Worm (Caenorhabditis elegans): ENCODE measurements around the gene T23C6.4.

DNA sequence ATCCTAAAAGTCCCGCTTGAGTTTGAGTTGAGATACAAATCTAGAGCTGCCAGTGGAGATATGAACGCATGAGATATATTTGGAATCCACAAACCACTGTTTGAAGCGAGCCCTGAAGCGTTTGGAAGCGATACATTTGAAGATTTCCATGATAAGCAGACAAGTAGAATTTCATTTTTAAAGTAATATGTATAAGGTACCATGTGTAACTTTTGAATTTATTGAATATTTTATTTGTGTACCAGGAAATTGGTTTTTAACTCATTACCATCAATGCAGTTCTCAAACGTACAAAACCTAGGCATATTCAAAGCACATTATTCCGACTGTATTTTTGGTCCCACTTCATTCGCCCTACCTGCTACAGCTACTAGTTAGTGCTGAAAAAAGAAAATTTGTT lies 28.5 kb upstream of the T23C6.4 start, which contains the start of gene B0302.2:
- TF ChIP-seq dmd-4 (tag; optimal IDR thresholded peaks at IDR 0.05; ENCODE audit: borderline replicate concordance): no peak
- TF ChIP-seq pqm-1 (tag; optimal IDR thresholded peaks at IDR 0.05): no peak
- no peak for TF ChIP-seq ama-1 (optimal IDR thresholded peaks at IDR 0.05)
- no peak for TF ChIP-seq pat-9 (tag; optimal IDR thresholded peaks at IDR 0.05)
- no peak for TF ChIP-seq syd-9 (tag; optimal IDR thresholded peaks at IDR 0.05)

All from whole organism, late embryonic.